Fruit fly (Drosophila melanogaster) whole organism, embryonic: ENCODE results near the gene CG12507.

Experiments
- Aef1 ChIP-seq: fragments of 200-800 bp; sonication (Bioruptor generic); IDR thresholded peaks from 3 replicates; pipeline ENCODE4 v1.3.6; 2022; ENCODE audit warnings: missing biosample characterization, missing genetic modification characterization
- Antp ChIP-seq: fragments of 200-800 bp; sonication (Bioruptor generic); optimal IDR thresholded peaks from 3 replicates; lab custom pipeline; 2016; ENCODE audit warnings: missing biosample characterization, missing genetic modification characterization
- Atf3 ChIP-seq: fragments of 200-800 bp; sonication (Bioruptor generic); optimal IDR thresholded peaks from 3 replicates; lab custom pipeline; 2016; ENCODE audit warnings: missing biosample characterization, missing genetic modification characterization
- Blimp-1 ChIP-seq: fragments of 200-800 bp; sonication (Bioruptor generic); optimal IDR thresholded peaks from 3 replicates; lab custom pipeline; 2018; ENCODE audit warnings: missing biosample characterization, missing genetic modification characterization, mild to moderate bottlenecking, moderate library complexity, missing genetic modification reagents
- CG10462 ChIP-seq: fragments of 200-800 bp; sonication (Bioruptor generic); optimal IDR thresholded peaks from 2 replicates; lab custom pipeline; 2016; ENCODE audit warnings: missing biosample characterization, missing genetic modification characterization
- CG11398 ChIP-seq: fragments of 200-800 bp; sonication (Bioruptor generic); optimal IDR thresholded peaks from 2 replicates; lab custom pipeline; 2016; ENCODE audit warnings: missing biosample characterization, missing genetic modification characterization
- CG11456 ChIP-seq: fragments of 200-800 bp; sonication (Bioruptor generic); IDR thresholded peaks from 3 replicates; pipeline ENCODE4 v1.3.6; 2022; ENCODE audit warnings: missing biosample characterization, missing genetic modification characterization
- CG12104 ChIP-seq: fragments of 200-800 bp; sonication (Bioruptor generic); optimal IDR thresholded peaks from 3 replicates; lab custom pipeline; 2016; ENCODE audit warnings: missing biosample characterization, missing genetic modification characterization
- CG12391 ChIP-seq: fragments of 200-800 bp; sonication (Bioruptor generic); optimal IDR thresholded peaks from 3 replicates; lab custom pipeline; 2018; ENCODE audit warnings: missing biosample characterization, mild to moderate bottlenecking, missing genetic modification characterization, moderate library complexity
- CG13624 ChIP-seq: fragments of 200-800 bp; sonication (Bioruptor generic); optimal IDR thresholded peaks from 2 replicates; lab custom pipeline; 2016; ENCODE audit warnings: missing biosample characterization, missing genetic modification characterization
- CG14014 ChIP-seq: fragments of 200-800 bp; sonication (Bioruptor generic); IDR thresholded peaks from 2 replicates; pipeline ENCODE4 v1.3.6; 2022; ENCODE audit warnings: missing biosample characterization, missing genetic modification characterization
- CG16779 ChIP-seq: fragments of 200-800 bp; sonication (Bioruptor generic); IDR thresholded peaks from 2 replicates; pipeline ENCODE4 v1.3.6; 2022; ENCODE audit warnings: missing biosample characterization, missing genetic modification characterization
- CG16815 ChIP-seq: fragments of 200-800 bp; sonication (Bioruptor generic); optimal IDR thresholded peaks from 3 replicates; lab custom pipeline; 2017; ENCODE audit warnings: missing biosample characterization, mild to moderate bottlenecking, missing genetic modification characterization
- CG17829 ChIP-seq: fragments of 200-800 bp; optimal IDR thresholded peaks from 2 replicates; lab custom pipeline; 2019; ENCODE audit warnings: missing biosample characterization, mild to moderate bottlenecking, missing genetic modification characterization, moderate library complexity
- CG17912 ChIP-seq: fragments of 200-800 bp; sonication (Bioruptor generic); optimal IDR thresholded peaks from 2 replicates; lab custom pipeline; 2018; ENCODE audit warnings: missing biosample characterization, mild to moderate bottlenecking, missing genetic modification characterization
- CG18476 ChIP-seq: fragments of 200-800 bp; sonication (Bioruptor generic); optimal IDR thresholded peaks from 2 replicates; lab custom pipeline; 2016; ENCODE audit warnings: missing biosample characterization, mild to moderate bottlenecking, missing genetic modification characterization
- CG2129 ChIP-seq: fragments of 200-800 bp; sonication (Bioruptor generic); IDR thresholded peaks from 2 replicates; pipeline ENCODE4 v1.3.6; 2022; ENCODE audit warnings: missing biosample characterization, missing genetic modification characterization; ENCODE audit not compliant: partially characterized antibody
- CG2712 ChIP-seq: fragments of 200-800 bp; optimal IDR thresholded peaks from 3 replicates; lab custom pipeline; 2019; ENCODE audit warnings: missing biosample characterization, mild to moderate bottlenecking, missing genetic modification characterization, moderate library complexity
- CG31365 ChIP-seq: fragments of 200-800 bp; sonication (Bioruptor generic); optimal IDR thresholded peaks from 2 replicates; lab custom pipeline; 2018; ENCODE audit warnings: missing biosample characterization, mild to moderate bottlenecking, missing genetic modification characterization
- CG3726 ChIP-seq: fragments of 200-800 bp; sonication (Bioruptor generic); IDR thresholded peaks from 3 replicates; pipeline ENCODE4, ENCODE4 v1.3.6; 2022; ENCODE audit warnings: missing biosample characterization, missing genetic modification characterization
- CG42726 ChIP-seq: fragments of 200-800 bp; sonication (Bioruptor generic); IDR thresholded peaks from 2 replicates; pipeline ENCODE4 v1.3.6; 2022; ENCODE audit warnings: missing biosample characterization, missing genetic modification characterization; ENCODE audit not compliant: partially characterized antibody
- CG4404 ChIP-seq: fragments of 200-800 bp; sonication (Bioruptor generic); IDR thresholded peaks from 2 replicates; pipeline ENCODE4 v1.3.6; 2022; ENCODE audit warnings: missing biosample characterization, missing genetic modification characterization
- CG6854 ChIP-seq: fragments of 200-800 bp; sonication (Bioruptor generic); optimal IDR thresholded peaks from 3 replicates; lab custom pipeline; 2017; ENCODE audit warnings: missing biosample characterization, mild to moderate bottlenecking, missing genetic modification characterization
- CG7556 ChIP-seq: fragments of 200-800 bp; sonication (Bioruptor generic); optimal IDR thresholded peaks from 2 replicates; lab custom pipeline; 2017; ENCODE audit warnings: missing biosample characterization, mild to moderate bottlenecking, missing genetic modification characterization
- CG8478 ChIP-seq: fragments of >200 bp; optimal IDR thresholded peaks from 2 replicates; lab custom pipeline; 2018
- CG9727 ChIP-seq: fragments of 200-800 bp; sonication (Bioruptor generic); optimal IDR thresholded peaks from 3 replicates; lab custom pipeline; 2017; ENCODE audit warnings: missing biosample characterization, mild to moderate bottlenecking, missing genetic modification characterization
- Dfd ChIP-seq, 2 experiments: fragments of >200 bp; optimal IDR thresholded peaks; 2 replicates each; lab custom pipeline; 2017; ENCODE audit warnings: missing biosample characterization in 2 of 2, missing genetic modification characterization in 2 of 2
- Dll ChIP-seq: fragments of 200-800 bp; sonication (Bioruptor generic); IDR thresholded peaks from 4 replicates; pipeline ENCODE4 v1.3.6; 2022; ENCODE audit warnings: missing biosample characterization, missing genetic modification characterization; ENCODE audit not compliant: partially characterized antibody
- ERR ChIP-seq: fragments of 200-800 bp; sonication (Bioruptor generic); optimal IDR thresholded peaks from 2 replicates; lab custom pipeline; 2016; ENCODE audit warnings: missing biosample characterization, missing genetic modification characterization
- Ets65A ChIP-seq: fragments of 200-800 bp; sonication (Bioruptor generic); peaks from one replicate; lab custom pipeline; 2016; ENCODE audit warnings: missing biosample characterization, missing genetic modification characterization
- Fer3 ChIP-seq: fragments of 200-800 bp; sonication (Bioruptor generic); optimal IDR thresholded peaks from 2 replicates; lab custom pipeline; 2018; ENCODE audit warnings: missing biosample characterization, mild to moderate bottlenecking, missing genetic modification characterization, moderate library complexity
- Hand ChIP-seq: fragments of 200-800 bp; sonication (Bioruptor generic); optimal IDR thresholded peaks from 2 replicates; lab custom pipeline; 2017; ENCODE audit warnings: mild to moderate bottlenecking, missing biosample characterization, missing genetic modification reagents, missing genetic modification characterization
- Hmr ChIP-seq: fragments of 200-800 bp; sonication (Bioruptor generic); optimal IDR thresholded peaks from 3 replicates; lab custom pipeline; 2017; ENCODE audit warnings: mild to moderate bottlenecking, missing biosample characterization, missing genetic modification reagents, missing genetic modification characterization
- Mrtf ChIP-seq: fragments of 200-800 bp; sonication (Bioruptor generic); IDR thresholded peaks from 3 replicates; pipeline ENCODE4 v1.3.6; 2022; ENCODE audit warnings: missing biosample characterization, missing genetic modification characterization
- Myb ChIP-seq: fragments of 200-800 bp; sonication (Bioruptor generic); optimal IDR thresholded peaks from 2 replicates; lab custom pipeline; 2016; ENCODE audit warnings: missing biosample characterization, missing genetic modification characterization
- NC2α ChIP-seq: fragments of 200-800 bp; sonication (Bioruptor generic); optimal IDR thresholded peaks from 2 replicates; lab custom pipeline; 2016; ENCODE audit warnings: missing biosample characterization, missing genetic modification characterization
- Neu2 ChIP-seq: fragments of 200-800 bp; sonication (Bioruptor generic); optimal IDR thresholded peaks from 3 replicates; lab custom pipeline; 2016; ENCODE audit warnings: missing biosample characterization, missing genetic modification characterization, borderline replicate concordance
- Side ChIP-seq: fragments of 200-800 bp; sonication (Bioruptor generic); optimal IDR thresholded peaks from 2 replicates; lab custom pipeline; 2016; ENCODE audit warnings: missing biosample characterization, missing genetic modification characterization
- btn ChIP-seq: fragments of 200-800 bp; sonication (Bioruptor generic); optimal IDR thresholded peaks from 2 replicates; lab custom pipeline; 2016; ENCODE audit warnings: missing biosample characterization, missing genetic modification characterization
- dm ChIP-seq: fragments of 200-800 bp; sonication (Bioruptor generic); optimal IDR thresholded peaks from 3 replicates; lab custom pipeline; 2016; ENCODE audit warnings: missing biosample characterization, missing genetic modification characterization
- ewg ChIP-seq: fragments of 200-800 bp; sonication (Bioruptor generic); optimal IDR thresholded peaks from 3 replicates; lab custom pipeline; 2017; ENCODE audit warnings: mild to moderate bottlenecking, missing biosample characterization, missing genetic modification reagents, missing genetic modification characterization
- gcm ChIP-seq: fragments of 200-800 bp; sonication (Bioruptor generic); optimal IDR thresholded peaks from 2 replicates; lab custom pipeline; 2019; ENCODE audit warnings: missing biosample characterization, mild to moderate bottlenecking, missing genetic modification characterization, moderate library complexity
- gcm2 ChIP-seq: fragments of 200-800 bp; sonication (Bioruptor generic); optimal IDR thresholded peaks from 2 replicates; lab custom pipeline; 2016; ENCODE audit warnings: missing biosample characterization, missing genetic modification characterization
- kay ChIP-seq: fragments of 200-800 bp; sonication (Bioruptor generic); optimal IDR thresholded peaks from 2 replicates; lab custom pipeline; 2016; ENCODE audit warnings: missing biosample characterization, missing genetic modification characterization
- lbe ChIP-seq: fragments of 200-800 bp; sonication (Bioruptor generic); optimal IDR thresholded peaks from 2 replicates; lab custom pipeline; 2016; ENCODE audit warnings: missing biosample characterization, mild to moderate bottlenecking, missing genetic modification characterization
- pita ChIP-seq: fragments of 200-800 bp; sonication (Bioruptor generic); optimal IDR thresholded peaks from 2 replicates; lab custom pipeline; 2017; ENCODE audit warnings: missing biosample characterization, mild to moderate bottlenecking, missing genetic modification characterization
- rib ChIP-seq: fragments of 200-800 bp; sonication (Bioruptor generic); IDR thresholded peaks from 2 replicates; pipeline ENCODE4 v1.3.6; 2022; ENCODE audit warnings: missing biosample characterization, missing genetic modification characterization
- ro ChIP-seq: fragments of 200-800 bp; sonication (Bioruptor generic); IDR thresholded peaks from 2 replicates; pipeline ENCODE4 v1.3.6; 2022; ENCODE audit warnings: missing biosample characterization, missing genetic modification characterization
- ssp ChIP-seq: fragments of 200-800 bp; sonication (Bioruptor generic); IDR thresholded peaks from 2 replicates; pipeline ENCODE4 v1.3.6; 2022; ENCODE audit warnings: missing biosample characterization, missing genetic modification characterization
- tap ChIP-seq: fragments of 200-800 bp; optimal IDR thresholded peaks from 3 replicates; lab custom pipeline; 2019; ENCODE audit warnings: missing biosample characterization, mild to moderate bottlenecking, missing genetic modification characterization, moderate library complexity
- tgo ChIP-seq: fragments of 200-800 bp; sonication (Bioruptor generic); IDR thresholded peaks from 3 replicates; pipeline ENCODE4 v1.3.6; 2022; ENCODE audit warnings: missing biosample characterization, missing genetic modification characterization
- unpg ChIP-seq: fragments of 200-800 bp; sonication (Bioruptor generic); optimal IDR thresholded peaks from 3 replicates; lab custom pipeline; 2018; ENCODE audit warnings: missing biosample characterization, mild to moderate bottlenecking, missing genetic modification characterization, moderate library complexity

The CG12507 gene

dm6 chrX:16263415-16263814 lies 2.9 kb downstream of the CG12507 start (continued):
- TF ChIP-seq Ets65A (peak; percentile 96), CG42726 (GFP tag; lab: Robert Waterston, UW) (no peak), unpg (peak; percentile 87), gcm (GFP tag; lab: Kevin White, UChicago) (peak; percentile 63), CG14014 (peak; percentile 81), tgo (GFP tag; lab: Robert Waterston, UW) (peak; percentile 74), pita (GFP tag; lab: Kevin White, UChicago) (no peak), Atf3 (GFP tag; lab: Kevin White, UChicago) (peak; percentile 48), CG9727 (GFP tag; lab: Kevin White, UChicago) (peak; percentile 81), Dll (GFP tag; lab: Robert Waterston, UW) (no peak), Dfd (GFP tag; optimal IDR thresholded peaks at IDR 0.05; lab: Kevin White, UChicago) (no peak), NC2α (no peak), Blimp-1 (peak; percentile 76), ssp (GFP tag; lab: Robert Waterston, UW) (peak; percentile 54), CG11398 (GFP tag; lab: Kevin White, UChicago) (no peak), lbe (GFP tag; lab: Kevin White, UChicago) (no peak), kay (GFP tag; lab: Kevin White, UChicago) (peak; percentile 50), CG11456 (peak; percentile 70), CG6854 (GFP tag; lab: Kevin White, UChicago) (peak; percentile 63), Myb (GFP tag; lab: Kevin White, UChicago) (no peak), Side (GFP tag; lab: Kevin White, UChicago) (peak; percentile 30), CG13624 (GFP tag; lab: Kevin White, UChicago) (peak; percentile 27), Hand (GFP tag; lab: Kevin White, UChicago) (peak; percentile 64), CG10462 (peak; percentile 63), gcm2 (peak; percentile 28), CG12104 (GFP tag; lab: Kevin White, UChicago) (peak; percentile 36), CG7556 (GFP tag; lab: Kevin White, UChicago) (peak; percentile 81), CG16815 (GFP tag; lab: Kevin White, UChicago) (peak; percentile 67), CG17912 (no peak), dm (no peak), tap (peak; percentile 79), Mrtf (GFP tag; lab: Robert Waterston, UW) (peak; percentile 63; the same call in 1 of the 3 replicates), CG16779 (no peak), Aef1 (peak; percentile 69), ro (GFP tag; lab: Robert Waterston, UW) (peak; percentile 52; the same call in 1 of the 2 replicates), CG3726 (GFP tag; lab: Robert Waterston, UW) (peak; percentile 73; the same call in 2 of the 3 replicates), CG18476 (GFP tag; lab: Kevin White, UChicago) (peak; percentile 46), CG12391 (tag; lab: Kevin White, UChicago) (peak; percentile 82), CG17829 (peak; percentile 77), CG31365 (tag; lab: Kevin White, UChicago) (peak; percentile 35), btn (GFP tag; lab: Kevin White, UChicago) (peak; percentile 28), rib (GFP tag; lab: Robert Waterston, UW) (peak; percentile 30; the same call in 1 of the 2 replicates), ERR (no peak), Hmr (GFP tag; lab: Kevin White, UChicago) (peak; percentile 78), Antp (GFP tag; lab: Kevin White, UChicago) (peak; percentile 37), Neu2 (GFP tag; lab: Kevin White, UChicago) (no peak), CG2712 (peak; percentile 86), CG8478 (lab: Kevin White, UChicago) (no peak), CG4404 (GFP tag; lab: Robert Waterston, UW) (peak; percentile 68), ewg (GFP tag; lab: Kevin White, UChicago) (peak; percentile 50), CG2129 (GFP tag; lab: Robert Waterston, UW) (no peak), Fer3 (tag; lab: Kevin White, UChicago) (peak; percentile 80)
